Worm (Caenorhabditis elegans) whole organism, L4 larva: ENCODE measurements around the gene sre-13.

ENCODE experiments used
- F26F4.8 ChIP-seq: fragments of 200-800 bp; sonication (Bioruptor generic); conservative IDR thresholded peaks from 2 replicates; pipeline ENCODE4 v1.3.6; 2022; ENCODE audit warnings: missing genetic modification characterization, missing compliant biosample characterization
- R02D3.7 ChIP-seq: fragments of 150-350 bp; sonication (generic microtip); optimal IDR thresholded peaks from 3 replicates; lab custom pipeline; 2014; ENCODE audit warnings: missing biosample characterization, missing genetic modification characterization
- T26A8.4 ChIP-seq: fragments of 200-800 bp; sonication (Bioruptor generic); IDR thresholded peaks from 2 replicates; pipeline ENCODE4 v1.3.6; 2022; ENCODE audit warnings: missing genetic modification characterization, missing compliant biosample characterization
- Y48G9A.11 ChIP-seq: fragments of 200-800 bp; sonication (Bioruptor generic); IDR thresholded peaks from 2 replicates; pipeline ENCODE4 v1.3.6; 2022; ENCODE audit warnings: missing genetic modification reagents, missing genetic modification characterization, missing compliant biosample characterization
- Y75B8A.6 ChIP-seq: fragments of 200-800 bp; sonication (Bioruptor generic); IDR thresholded peaks from 2 replicates; pipeline ENCODE4 v1.3.6; 2022; ENCODE audit warnings: missing genetic modification reagents, missing genetic modification characterization, missing compliant biosample characterization
- ZK546.5 ChIP-seq, 2 experiments: sonication (generic microtip); optimal IDR thresholded peaks; 2 replicates each; lab custom pipeline; 2017; ENCODE audit warnings: missing biosample characterization in 2 of 2, missing genetic modification characterization in 2 of 2
- aha-1 ChIP-seq: fragments of 150-350 bp; peaks from one replicate; lab custom pipeline; 2014; ENCODE audit warnings: missing biosample characterization, missing genetic modification characterization
- aly-2 ChIP-seq: sonication (generic microtip); optimal IDR thresholded peaks from 2 replicates; lab custom pipeline; 2018; ENCODE audit warnings: missing biosample characterization, missing genetic modification characterization
- arid-1 ChIP-seq: fragments of 200-800 bp; sonication (Bioruptor generic); conservative IDR thresholded peaks from 2 replicates; pipeline ENCODE4 v1.3.6; 2022; ENCODE audit warnings: missing genetic modification reagents, missing genetic modification characterization, missing compliant biosample characterization
- attf-4 ChIP-seq: sonication (generic microtip); optimal IDR thresholded peaks from 3 replicates; lab custom pipeline; 2017; ENCODE audit warnings: missing biosample characterization, missing genetic modification characterization
- ceh-28 ChIP-seq: fragments of 150-350 bp; optimal IDR thresholded peaks from 2 replicates; lab custom pipeline; 2014; ENCODE audit warnings: missing biosample characterization, missing genetic modification reagents, missing genetic modification characterization
- ceh-32 ChIP-seq: sonication (generic microtip); optimal IDR thresholded peaks from 2 replicates; lab custom pipeline; 2016; ENCODE audit warnings: mild to moderate bottlenecking, missing genetic modification characterization, missing compliant biosample characterization; ENCODE audit not compliant: poor library complexity
- ceh-44 ChIP-seq: fragments of 200-800 bp; sonication (Bioruptor generic); IDR thresholded peaks from 2 replicates; pipeline ENCODE4 v1.3.6; 2022; ENCODE audit warnings: missing genetic modification reagents, missing genetic modification characterization, missing compliant biosample characterization
- cey-2 ChIP-seq: sonication (generic microtip); optimal IDR thresholded peaks from 3 replicates; lab custom pipeline; 2017; ENCODE audit warnings: missing genetic modification characterization, mild to moderate bottlenecking, missing compliant biosample characterization, antibody characterized with exemption, borderline replicate concordance; ENCODE audit not compliant: insufficient read depth
- daf-8 ChIP-seq: fragments of 200-800 bp; sonication (Bioruptor generic); IDR thresholded peaks from 2 replicates; pipeline ENCODE4 v1.3.6; 2022; ENCODE audit warnings: missing genetic modification characterization, missing compliant biosample characterization
- dmd-6 ChIP-seq: fragments of 200-800 bp; sonication (Bioruptor generic); IDR thresholded peaks from 2 replicates; pipeline ENCODE4 v1.3.6; 2022; ENCODE audit warnings: missing genetic modification reagents, missing genetic modification characterization, missing compliant biosample characterization
- dmd-8 ChIP-seq: fragments of 200-800 bp; sonication (Bioruptor generic); IDR thresholded peaks from 2 replicates; pipeline ENCODE4 v1.3.6; 2022; ENCODE audit warnings: missing genetic modification characterization, missing compliant biosample characterization
- dpl-1 ChIP-seq: fragments of 150-350 bp; optimal IDR thresholded peaks from 2 replicates; lab custom pipeline; 2014; ENCODE audit warnings: missing biosample characterization, missing genetic modification reagents, missing genetic modification characterization
- dve-1 ChIP-seq: sonication (generic microtip); optimal IDR thresholded peaks from 2 replicates; lab custom pipeline; 2017; ENCODE audit warnings: antibody characterized with exemption, mild to moderate bottlenecking, missing genetic modification characterization, missing compliant biosample characterization; ENCODE audit not compliant: insufficient read depth
- fkh-10 ChIP-seq: fragments of 150-350 bp; optimal IDR thresholded peaks from 2 replicates; lab custom pipeline; 2014; ENCODE audit warnings: missing biosample characterization, missing genetic modification reagents, missing genetic modification characterization
- hlh-11 ChIP-seq: fragments of 200-800 bp; sonication (Bioruptor generic); optimal IDR thresholded peaks from 2 replicates; lab custom pipeline; 2018; ENCODE audit warnings: mild to moderate bottlenecking, missing genetic modification characterization, missing compliant biosample characterization
- lin-1 ChIP-seq: fragments of 200-800 bp; sonication (Bioruptor generic); IDR thresholded peaks from 2 replicates; pipeline ENCODE4 v1.3.6; 2022; ENCODE audit warnings: missing genetic modification reagents, missing genetic modification characterization, missing compliant biosample characterization
- nhr-28 ChIP-seq: fragments of 150-350 bp; optimal IDR thresholded peaks from 2 replicates; lab custom pipeline; 2014; ENCODE audit warnings: missing biosample characterization, missing genetic modification characterization
- nhr-77 ChIP-seq: fragments of 150-350 bp; optimal IDR thresholded peaks from 2 replicates; lab custom pipeline; 2014; ENCODE audit warnings: missing biosample characterization, missing genetic modification characterization
- pha-4 ChIP-seq, 2 experiments: fragments of 150-350 bp in 1 of 2; fragments of 200-800 bp in 1 of 2; sonication (Bioruptor generic) in 1 of 2; IDR thresholded peaks in 1 of 2; optimal IDR thresholded peaks in 1 of 2; 2 replicates each; pipeline versions ENCODE4 v1.3.6 to Lab custom; 2014 to 2022; ENCODE audit warnings: missing genetic modification characterization in 2 of 2, missing genetic modification reagents in 2 of 2, missing biosample characterization in 1 of 2, missing compliant biosample characterization in 1 of 2
- pqm-1 ChIP-seq: sonication (generic microtip); optimal IDR thresholded peaks from 2 replicates; lab custom pipeline; 2017; ENCODE audit warnings: missing biosample characterization, missing genetic modification characterization
- sdz-12 ChIP-seq: fragments of 200-800 bp; sonication (Bioruptor generic); optimal IDR thresholded peaks from 2 replicates; lab custom pipeline; 2018; ENCODE audit warnings: mild to moderate bottlenecking, missing genetic modification characterization, missing compliant biosample characterization
- set-16 ChIP-seq: fragments of 200-800 bp; sonication (Bioruptor generic); IDR thresholded peaks from 2 replicates; pipeline ENCODE4 v1.3.6; 2022; ENCODE audit warnings: missing genetic modification reagents, missing genetic modification characterization, missing compliant biosample characterization
- skn-1 ChIP-seq: fragments of 150-350 bp; optimal IDR thresholded peaks from 2 replicates; lab custom pipeline; 2014; ENCODE audit warnings: missing biosample characterization, missing genetic modification characterization
- spr-1 ChIP-seq: sonication (generic microtip); optimal IDR thresholded peaks from 2 replicates; lab custom pipeline; 2016; ENCODE audit warnings: mild to moderate bottlenecking, missing genetic modification characterization, missing compliant biosample characterization
- unc-62 ChIP-seq, 3 experiments: fragments of 150-350 bp in 1 of 3; sonication (generic microtip); optimal IDR thresholded peaks in 2 of 3; peaks in 1 of 3; 1 replicate in 1 of 3; 2 replicates in 2 of 3; lab custom pipeline; 2014 to 2017; ENCODE audit warnings: missing biosample characterization in 3 of 3, missing genetic modification characterization in 3 of 3, missing genetic modification reagents in 3 of 3, missing genotype in 1 of 3
- vab-7 ChIP-seq: fragments of 200-800 bp; sonication (Bioruptor generic); IDR thresholded peaks from 2 replicates; pipeline ENCODE4 v1.3.6; 2022; ENCODE audit warnings: missing genetic modification reagents, missing genetic modification characterization, missing compliant biosample characterization
- zag-1 ChIP-seq: fragments of 150-350 bp; optimal IDR thresholded peaks from 2 replicates; lab custom pipeline; 2014; ENCODE audit warnings: missing biosample characterization, missing genetic modification characterization
- ztf-11 ChIP-seq: fragments of 150-350 bp; optimal IDR thresholded peaks from 2 replicates; lab custom pipeline; 2014; ENCODE audit warnings: missing biosample characterization, missing genetic modification characterization

sre-13 gene

DNA sequence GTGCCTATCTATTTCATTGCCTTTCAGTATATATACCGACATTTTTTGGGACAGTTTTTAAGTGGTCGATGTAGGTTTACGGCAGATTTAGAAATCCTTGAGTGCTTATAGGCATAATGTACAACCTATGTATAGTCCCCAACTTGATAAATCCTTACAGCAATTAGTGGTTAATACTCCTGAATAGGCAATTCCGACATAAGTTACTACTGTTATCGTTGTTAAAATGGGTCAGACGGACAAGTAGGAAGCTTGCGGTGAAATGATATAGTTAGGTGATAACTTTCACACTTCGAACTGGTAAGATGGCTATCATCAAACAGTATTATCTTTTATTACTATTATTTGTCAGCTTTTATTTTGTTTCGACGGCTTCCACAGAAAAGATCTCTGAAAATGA lies 13.9 kb downstream of the sre-13 start, which contains the start of gene mltn-10:
Gene mltn-10, plus strand, starts transcription at position 301 of the 400 bp plus-strand sequence.
- TF ChIP-seq ztf-11 (tag; lab: Kevin White, UChicago), result no peak
- TF ChIP-seq arid-1, result no peak
- no peak for TF ChIP-seq T26A8.4 (GFP tag; lab: Robert Waterston, UW)
- TF ChIP-seq ceh-44, result no peak
- TF ChIP-seq daf-8 (GFP tag; lab: Robert Waterston, UW), result no peak
- TF ChIP-seq dve-1 (tag; lab: Kevin White, UChicago), result no peak
- TF ChIP-seq ZK546.5 (tag; optimal IDR thresholded peaks at IDR 0.05; lab: Kevin White, UChicago), result no peak
- TF ChIP-seq Y75B8A.6 (GFP tag; lab: Robert Waterston, UW), result no peak
- TF ChIP-seq dmd-6 (GFP tag; lab: Robert Waterston, UW), result no peak
- TF ChIP-seq dmd-8 (GFP tag; lab: Robert Waterston, UW), result no peak
- no peak for TF ChIP-seq spr-1
- no peak for TF ChIP-seq pha-4 (GFP tag; IDR thresholded peaks at IDR 0.05; lab: Robert Waterston, UW)
- no peak for TF ChIP-seq pha-4 (tag; optimal IDR thresholded peaks at IDR 0.05; lab: Kevin White, UChicago)
- TF ChIP-seq vab-7 (GFP tag; lab: Robert Waterston, UW), result no peak
- no peak for TF ChIP-seq pqm-1 (tag; lab: Kevin White, UChicago)
- no peak for TF ChIP-seq lin-1
- no peak for TF ChIP-seq ceh-32
- TF ChIP-seq attf-4 (tag; lab: Kevin White, UChicago), result no peak
- no peak for TF ChIP-seq zag-1 (tag; lab: Kevin White, UChicago)

ce11 chrII:14620730-14621129 lies 15.9 kb downstream of the sre-13 start:
- TF ChIP-seq daf-8 (GFP tag; lab: Robert Waterston, UW) (no peak), aha-1 (tag; lab: Kevin White, UChicago) (peak; percentile 94)

ce11 chrII:14619806-14620205 lies 16.8 kb downstream of the sre-13 start:
- TF ChIP-seq cey-2 (tag; lab: Kevin White, UChicago) (no peak), unc-62 (GFP tag; optimal IDR thresholded peaks at IDR 0.05 in 1 of 2; lab: Kevin White, UChicago) (peak in 1 of 2 experiments; percentile 4), unc-62 (tag; optimal IDR thresholded peaks at IDR 0.05; lab: Kevin White, UChicago) (no peak), dpl-1 (GFP tag; lab: Kevin White, UChicago) (no peak), Y48G9A.11 (GFP tag; lab: Robert Waterston, UW) (no peak), hlh-11 (tag; lab: Kevin White, UChicago) (peak; percentile 10), R02D3.7 (tag; lab: Kevin White, UChicago) (no peak)

- TF ChIP-seq nhr-28 (peak; percentile 20), unc-62 (GFP tag; optimal IDR thresholded peaks at IDR 0.05 in 1 of 2; lab: Kevin White, UChicago) (peak in 1 of 2 experiments; percentile 90), unc-62 (tag; optimal IDR thresholded peaks at IDR 0.05; lab: Kevin White, UChicago) (no peak), skn-1 (tag; lab: Kevin White, UChicago) (no peak), set-16 (GFP tag; lab: Robert Waterston, UW) (no peak), fkh-10 (no peak), ceh-28 (tag; lab: Kevin White, UChicago) (no peak), nhr-77 (tag; lab: Kevin White, UChicago) (no peak)
Measured at ce11 chrII:14618764-14619163, 17.9 kb downstream of the sre-13 start.

ce11 chrII:14618158-14618557 lies 18.5 kb downstream of the sre-13 start:
- TF ChIP-seq aly-2 (tag; lab: Kevin White, UChicago) (no peak), sdz-12 (GFP tag; lab: Kevin White, UChicago) (no peak), F26F4.8 (GFP tag; lab: Robert Waterston, UW) (no peak), aha-1 (tag; lab: Kevin White, UChicago) (peak; percentile 97)
